Worm (Caenorhabditis elegans): ENCODE measurements around the gene F44E7.7.

DNA sequence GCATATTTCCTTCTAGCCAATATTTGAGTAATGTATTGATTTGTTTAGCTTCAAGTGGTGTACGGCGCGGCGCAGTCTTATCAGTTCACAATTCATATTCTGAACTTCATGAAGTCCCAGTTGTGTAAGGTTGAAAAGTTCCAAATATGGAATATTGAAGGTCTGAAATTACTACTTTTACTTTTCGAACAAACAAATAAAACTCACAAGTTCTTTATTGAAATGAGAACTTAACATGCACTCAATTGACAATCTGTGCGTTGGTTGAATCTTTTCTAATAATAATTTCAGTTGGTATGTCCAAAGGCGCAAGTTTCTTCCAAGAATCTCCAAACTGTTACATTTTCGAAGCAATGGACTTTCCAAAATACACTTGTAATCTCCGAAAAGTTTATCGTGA lies 26.5 kb downstream of the F44E7.7 start, which contains the start of gene C53A3.4:
- no peak for TF ChIP-seq him-1 (tag; optimal IDR thresholded peaks at IDR 0.05)
- no peak for TF ChIP-seq dao-5 (tag; optimal IDR thresholded peaks at IDR 0.05)
- TF ChIP-seq W03F9.2 (tag; optimal IDR thresholded peaks at IDR 0.05): no peak

Measured in whole organism, L4/young adult.